Fruit fly (Drosophila melanogaster) whole organism, embryonic: Measurements from ENCODE around the gene CG31548.

ENCODE experiments used
- Ada2b ChIP-seq: fragments of 200-800 bp; sonication (Bioruptor generic); IDR thresholded peaks from 2 replicates; pipeline ENCODE4 v1.3.6; 2022; ENCODE audit warnings: missing biosample characterization, missing genetic modification characterization
- CG12104 ChIP-seq: fragments of 200-800 bp; sonication (Bioruptor generic); optimal IDR thresholded peaks from 3 replicates; lab custom pipeline; 2016; ENCODE audit warnings: missing biosample characterization, missing genetic modification characterization
- CG12769 ChIP-seq: fragments of 200-800 bp; sonication (Bioruptor generic); optimal IDR thresholded peaks from 2 replicates; lab custom pipeline; 2019; ENCODE audit warnings: missing biosample characterization, mild to moderate bottlenecking, missing genetic modification characterization, moderate library complexity
- CG12942 ChIP-seq: fragments of 200-800 bp; sonication (Bioruptor generic); optimal IDR thresholded peaks from 3 replicates; lab custom pipeline; 2016; ENCODE audit warnings: missing biosample characterization, missing genetic modification characterization
- CG13287 ChIP-seq: fragments of 200-800 bp; sonication (Bioruptor generic); IDR thresholded peaks from 2 replicates; pipeline ENCODE4 v1.3.6; 2022; ENCODE audit warnings: missing biosample characterization, missing genetic modification characterization; ENCODE audit not compliant: partially characterized antibody
- CG13894 ChIP-seq: fragments of 200-800 bp; sonication (Bioruptor generic); optimal IDR thresholded peaks from 3 replicates; lab custom pipeline; 2018; ENCODE audit warnings: missing biosample characterization, mild to moderate bottlenecking, missing genetic modification characterization, moderate library complexity
- CG14441 ChIP-seq: fragments of 200-800 bp; sonication (Bioruptor generic); IDR thresholded peaks from 2 replicates; pipeline ENCODE4 v1.3.6; 2022; ENCODE audit warnings: missing biosample characterization, missing genetic modification characterization
- CG14710 ChIP-seq: fragments of 200-800 bp; sonication (Bioruptor generic); optimal IDR thresholded peaks from 3 replicates; lab custom pipeline; 2019; ENCODE audit warnings: missing biosample characterization, mild to moderate bottlenecking, missing genetic modification characterization, moderate library complexity
- CG15601 ChIP-seq: fragments of 200-800 bp; sonication (Bioruptor generic); optimal IDR thresholded peaks from 3 replicates; lab custom pipeline; 2019; ENCODE audit warnings: missing biosample characterization, mild to moderate bottlenecking, missing genetic modification characterization, moderate library complexity
- CG1602 ChIP-seq: fragments of 200-800 bp; sonication (Bioruptor generic); optimal IDR thresholded peaks from 3 replicates; lab custom pipeline; 2016; ENCODE audit warnings: missing biosample characterization, missing genetic modification characterization
- CG1603 ChIP-seq: fragments of 200-800 bp; sonication (Bioruptor generic); optimal IDR thresholded peaks from 2 replicates; lab custom pipeline; 2019; ENCODE audit warnings: missing biosample characterization, mild to moderate bottlenecking, missing genetic modification characterization, moderate library complexity
- CG16863 ChIP-seq: fragments of 200-800 bp; sonication (Bioruptor generic); optimal IDR thresholded peaks from 3 replicates; lab custom pipeline; 2016; ENCODE audit warnings: missing biosample characterization, missing genetic modification characterization
- CG17802 ChIP-seq: fragments of 200-800 bp; sonication (Bioruptor generic); optimal IDR thresholded peaks from 2 replicates; lab custom pipeline; 2018; ENCODE audit warnings: missing biosample characterization, mild to moderate bottlenecking, missing genetic modification characterization, moderate library complexity
- CG2120 ChIP-seq: fragments of 200-800 bp; sonication (Bioruptor generic); optimal IDR thresholded peaks from 3 replicates; lab custom pipeline; 2016; ENCODE audit warnings: missing biosample characterization, missing genetic modification characterization
- CG2875 ChIP-seq: fragments of 200-800 bp; sonication (Bioruptor generic); optimal IDR thresholded peaks from 2 replicates; lab custom pipeline; 2017; ENCODE audit warnings: missing biosample characterization, mild to moderate bottlenecking, missing genetic modification characterization, missing genetic modification reagents
- CG30020 ChIP-seq: fragments of 200-800 bp; optimal IDR thresholded peaks from 2 replicates; lab custom pipeline; 2019; ENCODE audit warnings: missing biosample characterization, mild to moderate bottlenecking, missing genetic modification characterization, moderate library complexity
- CG34376 ChIP-seq: fragments of 200-800 bp; sonication (Bioruptor generic); optimal IDR thresholded peaks from 2 replicates; lab custom pipeline; 2018; ENCODE audit warnings: missing biosample characterization, mild to moderate bottlenecking, missing genetic modification characterization
- CG3847 ChIP-seq: fragments of 200-800 bp; sonication (Bioruptor generic); IDR thresholded peaks from 2 replicates; pipeline ENCODE4 v1.3.6; 2022; ENCODE audit warnings: missing biosample characterization, missing genetic modification characterization
- CG7839 ChIP-seq: fragments of 200-800 bp; sonication (Bioruptor generic); optimal IDR thresholded peaks from 3 replicates; lab custom pipeline; 2018; ENCODE audit warnings: missing biosample characterization, mild to moderate bottlenecking, missing genetic modification characterization, moderate library complexity
- CG9437 ChIP-seq: fragments of 200-800 bp; sonication (Bioruptor generic); optimal IDR thresholded peaks from 2 replicates; lab custom pipeline; 2018; ENCODE audit warnings: missing biosample characterization, mild to moderate bottlenecking, missing genetic modification characterization
- CG9609 ChIP-seq: fragments of 200-800 bp; sonication (Bioruptor generic); optimal IDR thresholded peaks from 3 replicates; lab custom pipeline; 2016; ENCODE audit warnings: missing biosample characterization, missing genetic modification characterization
- CTCF ChIP-seq: fragments of 200-800 bp; sonication (Bioruptor generic); optimal IDR thresholded peaks from 2 replicates; lab custom pipeline; 2017; ENCODE audit warnings: missing biosample characterization, mild to moderate bottlenecking, missing genetic modification characterization, moderate library complexity
- Dp ChIP-seq: fragments of 200-800 bp; sonication (Bioruptor generic); optimal IDR thresholded peaks from 2 replicates; lab custom pipeline; 2018; ENCODE audit warnings: missing biosample characterization, mild to moderate bottlenecking, missing genetic modification characterization, moderate library complexity
- Eip74EF ChIP-seq, 2 experiments: fragments of 200-800 bp in 1 of 2; fragments of >200 bp in 1 of 2; sonication (Bioruptor generic) in 1 of 2; optimal IDR thresholded peaks; 2 replicates each; lab custom pipeline; 2017 to 2019; ENCODE audit warnings: missing biosample characterization in 2 of 2, missing genetic modification characterization in 2 of 2, mild to moderate bottlenecking in 1 of 2, moderate library complexity in 1 of 2
- Hey ChIP-seq: fragments of 200-800 bp; sonication (Bioruptor generic); optimal IDR thresholded peaks from 3 replicates; lab custom pipeline; 2018; ENCODE audit warnings: missing biosample characterization, mild to moderate bottlenecking, missing genetic modification characterization
- HmgD ChIP-seq: fragments of 200-800 bp; sonication (Bioruptor generic); optimal IDR thresholded peaks from 3 replicates; lab custom pipeline; 2016; ENCODE audit warnings: missing biosample characterization, missing genetic modification characterization
- MTF-1 ChIP-seq: fragments of 200-800 bp; sonication (Bioruptor generic); optimal IDR thresholded peaks from 2 replicates; lab custom pipeline; 2018; ENCODE audit warnings: missing biosample characterization, mild to moderate bottlenecking, missing genetic modification characterization, borderline replicate concordance
- Nf-YA ChIP-seq: fragments of 200-800 bp; sonication (Bioruptor generic); IDR thresholded peaks from 2 replicates; pipeline ENCODE4 v1.3.6; 2022; ENCODE audit warnings: missing biosample characterization, missing genetic modification characterization
- Pdp1 ChIP-seq, 2 experiments: fragments of 200-800 bp; sonication (Bioruptor generic); optimal IDR thresholded peaks; 3 replicates each; lab custom pipeline; 2016; ENCODE audit warnings: missing biosample characterization in 2 of 2, missing genetic modification characterization in 2 of 2, mild to moderate bottlenecking in 1 of 2, moderate library complexity in 1 of 2
- Ptx1 ChIP-seq: fragments of 200-800 bp; sonication (Bioruptor generic); IDR thresholded peaks from 2 replicates; pipeline ENCODE4 v1.3.6; 2022; ENCODE audit warnings: missing biosample characterization, missing genetic modification characterization
- Rfx ChIP-seq: fragments of 200-800 bp; sonication (Bioruptor generic); IDR thresholded peaks from 2 replicates; pipeline ENCODE4 v1.3.6; 2022; ENCODE audit warnings: missing biosample characterization, missing genetic modification characterization
- Scr ChIP-seq: fragments of 200-800 bp; sonication (Bioruptor generic); IDR thresholded peaks from 2 replicates; pipeline ENCODE4 v1.3.6; 2022; ENCODE audit warnings: missing biosample characterization, missing genetic modification characterization; ENCODE audit not compliant: partially characterized antibody
- Side ChIP-seq: fragments of 200-800 bp; sonication (Bioruptor generic); optimal IDR thresholded peaks from 2 replicates; lab custom pipeline; 2016; ENCODE audit warnings: missing biosample characterization, missing genetic modification characterization
- Sry-β ChIP-seq: fragments of 200-800 bp; sonication (Bioruptor generic); optimal IDR thresholded peaks from 2 replicates; lab custom pipeline; 2018; ENCODE audit warnings: missing biosample characterization, mild to moderate bottlenecking, missing genetic modification characterization, moderate library complexity
- bab2 ChIP-seq: fragments of 200-800 bp; sonication (Bioruptor generic); optimal IDR thresholded peaks from 2 replicates; lab custom pipeline; 2016; ENCODE audit warnings: missing biosample characterization, missing genetic modification characterization
- ewg ChIP-seq: fragments of 200-800 bp; sonication (Bioruptor generic); optimal IDR thresholded peaks from 3 replicates; lab custom pipeline; 2017; ENCODE audit warnings: mild to moderate bottlenecking, missing biosample characterization, missing genetic modification reagents, missing genetic modification characterization
- gsb-n ChIP-seq: fragments of 200-800 bp; sonication (Bioruptor generic); optimal IDR thresholded peaks from 3 replicates; lab custom pipeline; 2018; ENCODE audit warnings: missing biosample characterization, mild to moderate bottlenecking, missing genetic modification characterization
- her ChIP-seq: fragments of 200-800 bp; sonication (Bioruptor generic); optimal IDR thresholded peaks from 2 replicates; lab custom pipeline; 2016; ENCODE audit warnings: missing biosample characterization, missing genetic modification characterization
- kay ChIP-seq: fragments of 200-800 bp; sonication (Bioruptor generic); optimal IDR thresholded peaks from 2 replicates; lab custom pipeline; 2016; ENCODE audit warnings: missing biosample characterization, missing genetic modification characterization
- mld ChIP-seq: fragments of 200-800 bp; sonication (Bioruptor generic); IDR thresholded peaks from 3 replicates; pipeline ENCODE4 v1.3.6; 2022; ENCODE audit warnings: missing biosample characterization, missing genetic modification characterization; ENCODE audit not compliant: partially characterized antibody
- nerfin-2 ChIP-seq: fragments of 200-800 bp; sonication (Bioruptor generic); IDR thresholded peaks from 2 replicates; pipeline ENCODE4 v1.3.6; 2022; ENCODE audit warnings: missing biosample characterization, missing genetic modification characterization; ENCODE audit not compliant: partially characterized antibody
- pum ChIP-seq: fragments of 200-800 bp; sonication (Bioruptor generic); optimal IDR thresholded peaks from 2 replicates; lab custom pipeline; 2016; ENCODE audit warnings: missing biosample characterization, missing genetic modification characterization
- vfl ChIP-seq: fragments of 200-800 bp; sonication (Bioruptor generic); optimal IDR thresholded peaks from 2 replicates; lab custom pipeline; 2016; ENCODE audit warnings: missing biosample characterization, missing genetic modification characterization
- wdn ChIP-seq: fragments of 200-800 bp; sonication (Bioruptor generic); IDR thresholded peaks from 2 replicates; pipeline ENCODE4 v1.3.6; 2022; ENCODE audit warnings: missing biosample characterization, missing genetic modification characterization
- wek ChIP-seq: fragments of 200-800 bp; sonication (Bioruptor generic); optimal IDR thresholded peaks from 3 replicates; lab custom pipeline; 2018; ENCODE audit warnings: missing biosample characterization, mild to moderate bottlenecking, missing genetic modification characterization, moderate library complexity
- yki ChIP-seq: fragments of >200 bp; optimal IDR thresholded peaks from 3 replicates; lab custom pipeline; 2018
- zen ChIP-seq: fragments of 200-800 bp; sonication (Bioruptor generic); optimal IDR thresholded peaks from 3 replicates; lab custom pipeline; 2018; ENCODE audit warnings: missing biosample characterization, mild to moderate bottlenecking, missing genetic modification characterization, moderate library complexity

CG31548 gene

DNA sequence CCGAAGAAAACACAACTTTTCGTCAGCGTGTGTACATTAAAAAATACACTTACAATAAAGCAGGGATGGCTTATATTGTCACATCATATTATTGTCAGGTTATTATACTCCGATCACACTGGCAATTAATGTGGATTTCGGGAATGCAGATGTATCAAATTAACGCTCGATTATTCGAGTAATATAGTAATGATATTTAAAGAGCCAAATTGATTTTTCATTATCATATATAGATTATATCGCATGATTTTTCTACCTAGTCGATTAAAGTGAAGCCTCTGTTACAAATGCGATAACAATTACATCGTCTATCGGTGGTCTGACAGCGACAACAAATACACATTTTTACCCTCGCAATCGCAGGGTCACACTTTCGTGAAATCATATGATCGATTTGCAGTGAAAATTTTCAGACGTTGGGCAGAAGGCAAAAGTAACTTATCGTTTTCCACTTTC is 45.2 kb downstream of the CG31548 start, which contains the start of the genes noi and Vha26 (continued):
- TF ChIP-seq Rfx (GFP tag; lab: Robert Waterston, UW) (no peak), CG12104 (GFP tag; lab: Kevin White, UChicago) (no peak), CG2120 (GFP tag; lab: Kevin White, UChicago) (peak; percentile 70), Nf-YA (no peak), CG14441 (GFP tag; lab: Robert Waterston, UW) (no peak), CG12942 (no peak), Hey (tag; lab: Kevin White, UChicago) (no peak), Eip74EF (GFP tag; optimal IDR thresholded peaks at IDR 0.05; lab: Kevin White, UChicago) (no peak), CTCF (GFP tag; lab: Kevin White, UChicago) (peak; percentile 7), pum (GFP tag; lab: Kevin White, UChicago) (peak; percentile 34), her (no peak), CG2875 (GFP tag; lab: Kevin White, UChicago) (peak; percentile 12), CG9609 (GFP tag; lab: Kevin White, UChicago) (no peak), MTF-1 (GFP tag; lab: Kevin White, UChicago) (no peak), Dp (GFP tag; lab: Kevin White, UChicago) (peak; percentile 32), CG13894 (tag; lab: Kevin White, UChicago) (no peak), zen (tag; lab: Kevin White, UChicago) (peak; percentile 76), yki (lab: Kevin White, UChicago) (no peak), CG16863 (GFP tag; lab: Kevin White, UChicago) (no peak), Sry-β (peak; percentile 18), Pdp1 (GFP tag; optimal IDR thresholded peaks at IDR 0.05; lab: Kevin White, UChicago) (peak; percentile 4 to 43), CG7839 (tag; lab: Kevin White, UChicago) (no peak), ewg (GFP tag; lab: Kevin White, UChicago) (no peak), CG1603 (tag; lab: Kevin White, UChicago) (peak; percentile 85), gsb-n (tag; lab: Kevin White, UChicago) (no peak)

DNA sequence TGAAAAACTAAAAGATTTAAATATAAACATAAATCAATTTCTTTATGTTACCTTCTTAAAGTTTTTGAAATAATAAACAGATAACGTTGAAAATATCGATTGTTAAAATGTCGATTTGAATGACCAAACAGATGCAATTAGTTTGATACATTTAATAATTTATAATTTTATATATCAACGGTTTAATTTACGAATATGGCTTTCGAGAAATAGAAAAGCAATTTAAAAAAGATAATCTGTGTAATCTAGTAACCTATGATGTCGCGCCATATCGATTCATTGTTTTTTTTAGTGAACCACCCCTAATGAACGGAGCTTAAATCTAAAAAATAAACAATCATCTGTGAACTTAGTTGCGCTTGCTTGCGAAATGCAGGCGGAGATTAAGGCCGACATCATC is 48.1 kb downstream of the CG31548 start, which contains the start of gene PolZ2:
TSS of gene PolZ2 (plus strand) at position 301 of the 400 bp plus-strand sequence.
- TF ChIP-seq Dp (GFP tag; lab: Kevin White, UChicago) (peak; percentile 10), Scr (peak; percentile 36; the same call in 1 of the 2 replicates), CG12769 (tag; lab: Kevin White, UChicago) (no peak), CG14710 (peak; percentile 24), wek (GFP tag; lab: Kevin White, UChicago) (peak; percentile 28), CG1602 (no peak), CG30020 (peak; percentile 25), CG17802 (tag; lab: Kevin White, UChicago) (peak; percentile 40), Ada2b (GFP tag; lab: Robert Waterston, UW) (no peak)
- TF ChIP-seq, all 482 proteins: peak for 6

dm6 chr3R:5587863-5588519 is 48.7 kb downstream of the CG31548 start, which contains the start of gene CG2926:
CG2926 (minus strand) TSS chr3R:5588380.
- TF ChIP-seq mld (GFP tag; lab: Robert Waterston, UW) (peak; percentile 91), Side (GFP tag; lab: Kevin White, UChicago) (peak; percentile 21), Ada2b (GFP tag; lab: Robert Waterston, UW) (0 out of 2 replicates have a peak, but pooled peaks have one; percentile 5), CG15601 (tag; lab: Kevin White, UChicago) (no peak), CG9437 (peak; percentile 40), vfl (peak; percentile 38), CG13287 (GFP tag; lab: Robert Waterston, UW) (peak; percentile 91), HmgD (peak; percentile 41), kay (GFP tag; lab: Kevin White, UChicago) (peak; percentile 28), CG3847 (GFP tag; lab: Robert Waterston, UW) (peak; percentile 42; the same call in 1 of the 2 replicates), bab2 (GFP tag; lab: Kevin White, UChicago) (no peak), wdn (GFP tag; lab: Robert Waterston, UW) (0 out of 2 replicates have a peak, but pooled peaks have one; percentile 5), nerfin-2 (GFP tag; lab: Robert Waterston, UW) (peak; percentile 59), CG34376 (GFP tag; lab: Kevin White, UChicago) (peak; percentile 15), Ptx1 (peak; percentile 51)
